Worm (Caenorhabditis elegans) whole organism, late embryonic: ENCODE data around the gene R13D7.2.

Experiments used
- C38D4.7 ChIP-seq: fragments of 200-800 bp; sonication (Bioruptor generic); optimal IDR thresholded peaks from 2 replicates; lab custom pipeline; 2018; ENCODE audit warnings: mild to moderate bottlenecking, missing genetic modification characterization, moderate library complexity, missing compliant biosample characterization
- K09A11.1 ChIP-seq: sonication (generic microtip); optimal IDR thresholded peaks from 2 replicates; lab custom pipeline; 2017; ENCODE audit warnings: antibody characterized with exemption, mild to moderate bottlenecking, missing genetic modification characterization, missing compliant biosample characterization; ENCODE audit not compliant: insufficient read depth
- ahr-1 ChIP-seq: sonication (generic microtip); optimal IDR thresholded peaks from 2 replicates; lab custom pipeline; 2016; ENCODE audit warnings: missing genetic modification characterization, missing compliant biosample characterization
- ama-1 ChIP-seq: fragments of 150-350 bp; optimal IDR thresholded peaks from 2 replicates; lab custom pipeline; 2014
- ceh-14 ChIP-seq: sonication (generic microtip); optimal IDR thresholded peaks from 2 replicates; lab custom pipeline; 2016; ENCODE audit warnings: missing genotype, missing genetic modification characterization, missing compliant biosample characterization
- ceh-19 ChIP-seq: fragments of 200-800 bp; sonication (Bioruptor generic); optimal IDR thresholded peaks from 2 replicates; lab custom pipeline; 2018; ENCODE audit warnings: mild to moderate bottlenecking, missing genetic modification characterization, missing compliant biosample characterization
- ceh-2 ChIP-seq: sonication (generic microtip); optimal IDR thresholded peaks from 2 replicates; lab custom pipeline; 2016; ENCODE audit warnings: missing genotype, missing genetic modification characterization, missing compliant biosample characterization
- ceh-31 ChIP-seq: sonication (generic microtip); optimal IDR thresholded peaks from 2 replicates; lab custom pipeline; 2016; ENCODE audit warnings: missing genetic modification characterization, missing compliant biosample characterization
- ceh-48 ChIP-seq: sonication (generic microtip); optimal IDR thresholded peaks from 2 replicates; lab custom pipeline; 2016; ENCODE audit warnings: missing genetic modification characterization, inconsistent platforms, missing compliant biosample characterization
- ceh-6 ChIP-seq: fragments of 200-800 bp; sonication (Bioruptor generic); optimal IDR thresholded peaks from 2 replicates; lab custom pipeline; 2018; ENCODE audit warnings: mild to moderate bottlenecking, missing genetic modification characterization, missing compliant biosample characterization
- ceh-9 ChIP-seq: sonication (generic microtip); optimal IDR thresholded peaks from 2 replicates; lab custom pipeline; 2016; ENCODE audit warnings: mild to moderate bottlenecking, missing genetic modification characterization, inconsistent platforms, missing compliant biosample characterization
- che-1 ChIP-seq: sonication (generic microtip); optimal IDR thresholded peaks from 2 replicates; lab custom pipeline; 2016; ENCODE audit warnings: mild to moderate bottlenecking, missing genetic modification characterization, missing compliant biosample characterization
- dmd-4 ChIP-seq: sonication (generic microtip); optimal IDR thresholded peaks from 2 replicates; lab custom pipeline; 2016; ENCODE audit warnings: borderline replicate concordance, missing genetic modification characterization, missing compliant biosample characterization
- elt-2 ChIP-seq: sonication (generic microtip); optimal IDR thresholded peaks from 2 replicates; lab custom pipeline; 2016; ENCODE audit warnings: missing genetic modification reagents, missing genetic modification characterization, missing compliant biosample characterization
- elt-4 ChIP-seq: sonication (generic microtip); optimal IDR thresholded peaks from 2 replicates; lab custom pipeline; 2016; ENCODE audit warnings: missing genetic modification characterization, missing compliant biosample characterization
- eyg-1 ChIP-seq: sonication (generic microtip); optimal IDR thresholded peaks from 2 replicates; lab custom pipeline; 2016; ENCODE audit warnings: missing genotype, missing genetic modification characterization, missing compliant biosample characterization
- fkh-10 ChIP-seq: fragments of 150-350 bp; optimal IDR thresholded peaks from 2 replicates; lab custom pipeline; 2014; ENCODE audit warnings: missing biosample characterization, missing genetic modification reagents, missing genetic modification characterization
- gmeb-2 ChIP-seq: sonication (generic microtip); optimal IDR thresholded peaks from 2 replicates; lab custom pipeline; 2016; ENCODE audit warnings: missing genetic modification characterization, inconsistent platforms, missing compliant biosample characterization
- hlh-8 ChIP-seq: sonication (generic microtip); optimal IDR thresholded peaks from 2 replicates; lab custom pipeline; 2016; ENCODE audit warnings: missing genotype, missing genetic modification characterization, missing compliant biosample characterization
- nfya-1 ChIP-seq: sonication (generic microtip); optimal IDR thresholded peaks from 2 replicates; lab custom pipeline; 2017; ENCODE audit warnings: missing genetic modification characterization, mild to moderate bottlenecking, missing compliant biosample characterization, antibody characterized with exemption, moderate library complexity
- nhr-11 ChIP-seq: fragments of 150-350 bp; optimal IDR thresholded peaks from 2 replicates; lab custom pipeline; 2014; ENCODE audit warnings: missing biosample characterization, missing genetic modification characterization
- npax-4 ChIP-seq: sonication (generic microtip); optimal IDR thresholded peaks from 2 replicates; lab custom pipeline; 2016; ENCODE audit warnings: missing genetic modification characterization, missing compliant biosample characterization
- pat-9 ChIP-seq: fragments of 200-800 bp; sonication (Bioruptor generic); optimal IDR thresholded peaks from 2 replicates; lab custom pipeline; 2018; ENCODE audit warnings: mild to moderate bottlenecking, missing genetic modification characterization, moderate library complexity, missing compliant biosample characterization
- pha-2 ChIP-seq: sonication (generic microtip); optimal IDR thresholded peaks from 2 replicates; lab custom pipeline; 2017; ENCODE audit warnings: mild to moderate bottlenecking, missing genetic modification characterization, missing compliant biosample characterization
- pros-1 ChIP-seq: fragments of 150-350 bp; optimal IDR thresholded peaks from 2 replicates; lab custom pipeline; 2014; ENCODE audit warnings: missing biosample characterization, missing genetic modification reagents, missing genetic modification characterization
- sdc-2 ChIP-seq: sonication (generic microtip); optimal IDR thresholded peaks from 2 replicates; lab custom pipeline; 2016; ENCODE audit warnings: missing genotype, missing genetic modification characterization, missing compliant biosample characterization
- sox-4 ChIP-seq: sonication (generic microtip); optimal IDR thresholded peaks from 2 replicates; lab custom pipeline; 2017; ENCODE audit warnings: mild to moderate bottlenecking, missing genetic modification characterization, inconsistent platforms, missing compliant biosample characterization
- syd-9 ChIP-seq: sonication (generic microtip); optimal IDR thresholded peaks from 2 replicates; lab custom pipeline; 2016; ENCODE audit warnings: mild to moderate bottlenecking, missing genetic modification characterization, moderate library complexity, missing compliant biosample characterization
- ttx-3 ChIP-seq: sonication (generic microtip); optimal IDR thresholded peaks from 2 replicates; lab custom pipeline; 2016; ENCODE audit warnings: missing genetic modification reagents, missing genetic modification characterization, missing compliant biosample characterization
- unc-3 ChIP-seq, 2 experiments: fragments of 200-800 bp in 1 of 2; sonication (Bioruptor generic) in 1 of 2; sonication (generic microtip) in 1 of 2; conservative IDR thresholded peaks in 1 of 2; optimal IDR thresholded peaks in 1 of 2; 2 replicates each; pipeline versions ENCODE4 v1.3.6 to Lab custom; 2016 to 2022; ENCODE audit warnings: missing compliant biosample characterization in 2 of 2, missing genetic modification characterization in 2 of 2, missing genetic modification reagents in 1 of 2
- unc-42 ChIP-seq: sonication (generic microtip); optimal IDR thresholded peaks from 2 replicates; lab custom pipeline; 2016; ENCODE audit warnings: missing genotype, missing genetic modification characterization, missing compliant biosample characterization
- unc-86 ChIP-seq: sonication (generic microtip); optimal IDR thresholded peaks from 2 replicates; lab custom pipeline; 2016; ENCODE audit warnings: missing genetic modification characterization, missing compliant biosample characterization

The R13D7.2 gene

ce11 chrV:7379384-7379783, 30.3 kb upstream of the R13D7.2 start, which contains the start of gene srsx-24:
srsx-24 (minus strand) TSS chrV:7379484.
- no peak for TF ChIP-seq ceh-2 (tag; lab: Kevin White, UChicago)
- TF ChIP-seq ceh-31 (tag; lab: Kevin White, UChicago): no peak
- TF ChIP-seq dmd-4 (tag; lab: Kevin White, UChicago): no peak
- no peak for TF ChIP-seq nfya-1 (tag; lab: Kevin White, UChicago)
- TF ChIP-seq unc-86 (tag; lab: Kevin White, UChicago): no peak
- TF ChIP-seq sdc-2 (tag; lab: Kevin White, UChicago): no peak
- TF ChIP-seq K09A11.1: no peak
- no peak for TF ChIP-seq unc-42 (tag; lab: Kevin White, UChicago)
- TF ChIP-seq fkh-10 (GFP tag; lab: Kevin White, UChicago): no peak
- TF ChIP-seq, all 69 proteins: peak for 0

- TF ChIP-seq ceh-6 (GFP tag; lab: Kevin White, UChicago): no peak
- TF ChIP-seq ceh-14 (tag; lab: Kevin White, UChicago): no peak
- TF ChIP-seq elt-2 (tag; lab: Kevin White, UChicago): no peak
Measured at ce11 chrV:7381008-7381407, 28.7 kb upstream of the R13D7.2 start, which contains the start of gene C03G6.17. C03G6.17 (minus strand) TSS chrV:7381108.

ce11 chrV:7386052-7386573, 23.6 kb upstream of the R13D7.2 start, which contains the start of gene srp-6:
srp-6 (minus strand) TSS chrV:7386102.
- TF ChIP-seq sdc-2 (tag; lab: Kevin White, UChicago): no peak

- TF ChIP-seq pat-9 (tag; lab: Kevin White, UChicago): no peak
- no peak for TF ChIP-seq elt-4 (tag; lab: Kevin White, UChicago)
- no peak for TF ChIP-seq unc-3 (GFP tag; conservative IDR thresholded peaks at IDR 0.05; lab: Robert Waterston, UW)
- no peak for TF ChIP-seq unc-3 (tag; optimal IDR thresholded peaks at IDR 0.05; lab: Kevin White, UChicago)
- TF ChIP-seq syd-9: no peak
- TF ChIP-seq ama-1 (lab: Kevin White, UChicago): no peak
- TF ChIP-seq unc-86 (tag; lab: Kevin White, UChicago): no peak
- TF ChIP-seq nhr-11 (tag; lab: Kevin White, UChicago): no peak
- no peak for TF ChIP-seq ceh-48 (tag; lab: Kevin White, UChicago)
- no peak for TF ChIP-seq gmeb-2 (tag; lab: Kevin White, UChicago)
- no peak for TF ChIP-seq sox-4 (tag; lab: Kevin White, UChicago)
- no peak for TF ChIP-seq che-1 (tag; lab: Kevin White, UChicago)
- TF ChIP-seq ceh-9 (tag; lab: Kevin White, UChicago): no peak
- no peak for TF ChIP-seq ceh-19
- TF ChIP-seq ttx-3 (tag; lab: Kevin White, UChicago): no peak
- no peak for TF ChIP-seq ahr-1 (tag; lab: Kevin White, UChicago)
- TF ChIP-seq npax-4 (tag; lab: Kevin White, UChicago): no peak
- no peak for TF ChIP-seq C38D4.7 (GFP tag; lab: Kevin White, UChicago)
- TF ChIP-seq eyg-1 (tag; lab: Kevin White, UChicago): no peak
- TF ChIP-seq unc-42 (tag; lab: Kevin White, UChicago): no peak
- TF ChIP-seq hlh-8 (tag; lab: Kevin White, UChicago): no peak
Measured at ce11 chrV:7387755-7388154, 21.9 kb upstream of the R13D7.2 start, which contains the start of gene C02H6.3. C02H6.3 (minus strand) TSS chrV:7387855.

ce11 chrV:7389771-7390170, 19.9 kb upstream of the R13D7.2 start, which contains the start of gene C02H6.1:
C02H6.1 (minus strand) TSS chrV:7389871.
- TF ChIP-seq ceh-2 (tag; lab: Kevin White, UChicago) (no peak), elt-2 (tag; lab: Kevin White, UChicago) (no peak), pha-2 (tag; lab: Kevin White, UChicago) (no peak), pros-1 (tag; lab: Kevin White, UChicago) (no peak)
